Fruit fly (Drosophila melanogaster): ENCODE results near the gene fd3F.

fd3F gene

dm6 chrX:3777236-3777635 lies 24.9 kb upstream of the fd3F start (continued):
- peak; percentile 31 for TF ChIP-seq CG8632 (GFP tag; optimal IDR thresholded peaks at IDR 0.05)
- peak; percentile 25 to 53 for TF ChIP-seq salr (GFP tag; optimal IDR thresholded peaks at IDR 0.05)
- TF ChIP-seq Lpt (GFP tag; optimal IDR thresholded peaks at IDR 0.05) = peak; percentile 62
- peak; percentile 75 for TF ChIP-seq CG8119 (GFP tag; IDR thresholded peaks at IDR 0.05)
- peak; percentile 22 for TF ChIP-seq CG3032 (tag; optimal IDR thresholded peaks at IDR 0.05)
- peak; percentile 53 for TF ChIP-seq fd59A (GFP tag; optimal IDR thresholded peaks at IDR 0.05)
- TF ChIP-seq CG1621 (tag; optimal IDR thresholded peaks at IDR 0.05) = peak; percentile 79
- TF ChIP-seq CG6792 (GFP tag; optimal IDR thresholded peaks at IDR 0.05) = peak; percentile 26
- peak; percentile 53 for TF ChIP-seq spab (GFP tag; optimal IDR thresholded peaks at IDR 0.05)
- no peak for TF ChIP-seq CG11762 (GFP tag; optimal IDR thresholded peaks at IDR 0.05; ENCODE audit: insufficient read depth)
- peak; percentile 22 for TF ChIP-seq fd85E (GFP tag; optimal IDR thresholded peaks at IDR 0.05)
- TF ChIP-seq Eip78C (GFP tag) = peak; percentile 64
- TF ChIP-seq fkh (GFP tag; optimal IDR thresholded peaks at IDR 0.05) = peak; percentile 99
- TF ChIP-seq CG8319 (GFP tag; optimal IDR thresholded peaks at IDR 0.05) = no peak
- TF ChIP-seq CG6854 (GFP tag; optimal IDR thresholded peaks at IDR 0.05) = peak; percentile 72
- no peak for TF ChIP-seq CG11902 (GFP tag; optimal IDR thresholded peaks at IDR 0.05)
- no peak for TF ChIP-seq Smox (GFP tag; optimal IDR thresholded peaks at IDR 0.05)
- TF ChIP-seq Eip75B (GFP tag; optimal IDR thresholded peaks at IDR 0.05) = peak; percentile 64
- TF ChIP-seq CG6276 (GFP tag; optimal IDR thresholded peaks at IDR 0.05) = peak; percentile 64
- peak; percentile 32 for TF ChIP-seq topi (GFP tag; optimal IDR thresholded peaks at IDR 0.05)
- peak; percentile 82 to 87 for TF ChIP-seq ss (GFP tag; optimal IDR thresholded peaks at IDR 0.05)
- peak; percentile 75 for TF ChIP-seq Sox14 (GFP tag; optimal IDR thresholded peaks at IDR 0.05)

dm6 chrX:3778135-3778951 lies 23.8 kb upstream of the fd3F start:
- peak; percentile 40 for TF ChIP-seq dac (GFP tag; optimal IDR thresholded peaks at IDR 0.05)
- TF ChIP-seq CG6276 (GFP tag; optimal IDR thresholded peaks at IDR 0.05) = peak; percentile 63
- peak in 1 of 2 experiments; percentile 71 for TF ChIP-seq salr (GFP tag; optimal IDR thresholded peaks at IDR 0.05)
- no peak for TF ChIP-seq topi (GFP tag; optimal IDR thresholded peaks at IDR 0.05)
- TF ChIP-seq CG3032 (tag; optimal IDR thresholded peaks at IDR 0.05) = peak; percentile 72
- no peak for TF ChIP-seq acj6 (GFP tag; optimal IDR thresholded peaks at IDR 0.05)
- TF ChIP-seq CG15336 (GFP tag; IDR thresholded peaks at IDR 0.05) = peak; percentile 71
- TF ChIP-seq Ets21C (GFP tag; optimal IDR thresholded peaks at IDR 0.05) = no peak
- TF ChIP-seq Hr39 (GFP tag; optimal IDR thresholded peaks at IDR 0.05) = no peak
- TF ChIP-seq CG10669 (GFP tag; optimal IDR thresholded peaks at IDR 0.05) = peak; percentile 69
- peak; percentile 93 for TF ChIP-seq Eip93F (GFP tag; optimal IDR thresholded peaks at IDR 0.05)
- TF ChIP-seq CG31627 (GFP tag; optimal IDR thresholded peaks at IDR 0.05) = no peak
- TF ChIP-seq CG1621 (tag; optimal IDR thresholded peaks at IDR 0.05) = peak; percentile 88
- TF ChIP-seq fd59A (GFP tag; optimal IDR thresholded peaks at IDR 0.05) = peak; percentile 39
- no peak for TF ChIP-seq CG7368 (GFP tag; optimal IDR thresholded peaks at IDR 0.05)
- peak; percentile 1 for TF ChIP-seq CG34406 (GFP tag; optimal IDR thresholded peaks at IDR 0.05)
- peak; percentile 38 for TF ChIP-seq CG11762 (GFP tag; optimal IDR thresholded peaks at IDR 0.05; ENCODE audit: insufficient read depth)
- no peak for TF ChIP-seq CG4318 (GFP tag; optimal IDR thresholded peaks at IDR 0.05)
- peak; percentile 6 for TF ChIP-seq Met (GFP tag; optimal IDR thresholded peaks at IDR 0.05)
- peak; percentile 10 for TF ChIP-seq CG3919 (GFP tag; optimal IDR thresholded peaks at IDR 0.05)
- TF ChIP-seq ss (GFP tag; optimal IDR thresholded peaks at IDR 0.05) = peak; percentile 96 to 97
- TF ChIP-seq eg (GFP tag; IDR thresholded peaks at IDR 0.05) = peak; percentile 75; the same call in 2 of the 3 replicates
- peak; percentile 55 for TF ChIP-seq Eip75B (GFP tag; optimal IDR thresholded peaks at IDR 0.05)
- no peak for TF ChIP-seq achi (GFP tag; optimal IDR thresholded peaks at IDR 0.05)
- no peak; the same call in 1 of the 2 replicates for TF ChIP-seq CG11294 (GFP tag; IDR thresholded peaks at IDR 0.05)
- TF ChIP-seq CG10631 (GFP tag; optimal IDR thresholded peaks at IDR 0.05) = no peak
- TF ChIP-seq Eip78C (GFP tag) = peak; percentile 59
- TF ChIP-seq CG6808 (GFP tag; optimal IDR thresholded peaks at IDR 0.05) = peak; percentile 92
- no peak for TF ChIP-seq cyc (GFP tag; optimal IDR thresholded peaks at IDR 0.05)
- TF ChIP-seq Hr4 (GFP tag; optimal IDR thresholded peaks at IDR 0.05) = no peak
- no peak for TF ChIP-seq Gug (GFP tag; IDR thresholded peaks at IDR 0.05)
- TF ChIP-seq Blimp-1 (GFP tag; optimal IDR thresholded peaks at IDR 0.05) = peak; percentile 96
- TF ChIP-seq fkh (GFP tag; optimal IDR thresholded peaks at IDR 0.05) = peak; percentile 11
- TF ChIP-seq dsx (GFP tag; optimal IDR thresholded peaks at IDR 0.05; ENCODE audit: poor library complexity, severe bottlenecking) = peak; percentile 77
- no peak for TF ChIP-seq Smox (GFP tag; optimal IDR thresholded peaks at IDR 0.05)
- TF ChIP-seq Hr38 (GFP tag; optimal IDR thresholded peaks at IDR 0.05) = no peak
- no peak for TF ChIP-seq CG8319 (GFP tag; optimal IDR thresholded peaks at IDR 0.05)
- peak; percentile 69 for TF ChIP-seq CG8119 (GFP tag; IDR thresholded peaks at IDR 0.05)

Data from whole organism, prepupa.